Fruit fly (Drosophila melanogaster) whole organism, embryonic: ENCODE data around the gene CG10694.

Experiments
- B-H2 ChIP-seq: fragments of 200-800 bp; sonication (Bioruptor generic); optimal IDR thresholded peaks from 2 replicates; lab custom pipeline; 2018; ENCODE audit warnings: missing biosample characterization, mild to moderate bottlenecking, missing genetic modification characterization
- BtbVII ChIP-seq: fragments of 200-800 bp; sonication (Bioruptor generic); optimal IDR thresholded peaks from 3 replicates; lab custom pipeline; 2017; ENCODE audit warnings: missing biosample characterization, mild to moderate bottlenecking, missing genetic modification characterization
- Bteb2 ChIP-seq: fragments of 200-800 bp; sonication (Bioruptor generic); optimal IDR thresholded peaks from 2 replicates; lab custom pipeline; 2016; ENCODE audit warnings: missing biosample characterization, missing genetic modification characterization
- CG11504 ChIP-seq: fragments of 200-800 bp; sonication (Bioruptor generic); optimal IDR thresholded peaks from 3 replicates; lab custom pipeline; 2019; ENCODE audit warnings: missing biosample characterization, mild to moderate bottlenecking, missing genetic modification characterization, moderate library complexity
- CG13775 ChIP-seq: fragments of 200-800 bp; sonication (Bioruptor generic); optimal IDR thresholded peaks from 3 replicates; lab custom pipeline; 2017; ENCODE audit warnings: missing biosample characterization, mild to moderate bottlenecking, missing genetic modification characterization
- CG13894 ChIP-seq: fragments of 200-800 bp; sonication (Bioruptor generic); optimal IDR thresholded peaks from 3 replicates; lab custom pipeline; 2018; ENCODE audit warnings: missing biosample characterization, mild to moderate bottlenecking, missing genetic modification characterization, moderate library complexity
- CG15514 ChIP-seq: fragments of 200-800 bp; sonication (Bioruptor generic); optimal IDR thresholded peaks from 3 replicates; lab custom pipeline; 2017; ENCODE audit warnings: missing biosample characterization, missing genetic modification characterization, mild to moderate bottlenecking, moderate library complexity, missing genetic modification reagents
- CG17385 ChIP-seq: fragments of 200-800 bp; sonication (Bioruptor generic); optimal IDR thresholded peaks from 3 replicates; lab custom pipeline; 2018; ENCODE audit warnings: missing biosample characterization, mild to moderate bottlenecking, missing genetic modification characterization
- CG18599 ChIP-seq: fragments of 200-800 bp; sonication (Bioruptor generic); optimal IDR thresholded peaks from 3 replicates; lab custom pipeline; 2017; ENCODE audit warnings: missing biosample characterization, missing genetic modification characterization, mild to moderate bottlenecking, moderate library complexity, missing genetic modification reagents
- CG30403 ChIP-seq: fragments of 200-800 bp; sonication (Bioruptor generic); optimal IDR thresholded peaks from 3 replicates; lab custom pipeline; 2016; ENCODE audit warnings: missing biosample characterization, missing genetic modification characterization
- CG33557 ChIP-seq: fragments of 200-800 bp; sonication (Bioruptor generic); optimal IDR thresholded peaks from 2 replicates; lab custom pipeline; 2019; ENCODE audit warnings: missing biosample characterization, mild to moderate bottlenecking, missing genetic modification characterization, moderate library complexity
- CG3407 ChIP-seq: fragments of 200-800 bp; sonication (Bioruptor generic); optimal IDR thresholded peaks from 2 replicates; lab custom pipeline; 2018; ENCODE audit warnings: missing biosample characterization, mild to moderate bottlenecking, missing genetic modification characterization
- CG43689 ChIP-seq: fragments of 200-800 bp; sonication (Bioruptor generic); IDR thresholded peaks from 2 replicates; pipeline ENCODE4 v1.3.6; 2022; ENCODE audit warnings: missing biosample characterization, missing genetic modification characterization
- CG4424 ChIP-seq: fragments of 200-800 bp; sonication (Bioruptor generic); optimal IDR thresholded peaks from 3 replicates; lab custom pipeline; 2016; ENCODE audit warnings: missing biosample characterization, missing genetic modification characterization
- CG4820 ChIP-seq: fragments of 200-800 bp; sonication (Bioruptor generic); optimal IDR thresholded peaks from 3 replicates; lab custom pipeline; 2016; ENCODE audit warnings: missing biosample characterization, missing genetic modification characterization
- CG6272 ChIP-seq: fragments of 200-800 bp; sonication (Bioruptor generic); IDR thresholded peaks from 2 replicates; pipeline ENCODE4 v1.3.6; 2022; ENCODE audit warnings: missing biosample characterization, missing genetic modification characterization
- CG6683 ChIP-seq: fragments of 200-800 bp; sonication (Bioruptor generic); optimal IDR thresholded peaks from 2 replicates; lab custom pipeline; 2017; ENCODE audit warnings: missing biosample characterization, mild to moderate bottlenecking, missing genetic modification characterization, missing genetic modification reagents
- CG8089 ChIP-seq: fragments of 200-800 bp; sonication (Bioruptor generic); optimal IDR thresholded peaks from 3 replicates; lab custom pipeline; 2016; ENCODE audit warnings: missing biosample characterization, missing genetic modification characterization
- CG9727 ChIP-seq: fragments of 200-800 bp; sonication (Bioruptor generic); optimal IDR thresholded peaks from 3 replicates; lab custom pipeline; 2017; ENCODE audit warnings: missing biosample characterization, mild to moderate bottlenecking, missing genetic modification characterization
- CG9932 ChIP-seq: fragments of 200-800 bp; sonication (Bioruptor generic); IDR thresholded peaks from 2 replicates; pipeline ENCODE4 v1.3.6; 2022; ENCODE audit warnings: missing biosample characterization, missing genetic modification characterization
- D19A ChIP-seq: fragments of 200-800 bp; optimal IDR thresholded peaks from 3 replicates; lab custom pipeline; 2019; ENCODE audit warnings: missing biosample characterization, mild to moderate bottlenecking, missing genetic modification characterization, moderate library complexity
- Dbx ChIP-seq: fragments of 200-800 bp; sonication (Bioruptor generic); IDR thresholded peaks from 3 replicates; pipeline ENCODE4 v1.3.6; 2022; ENCODE audit warnings: missing biosample characterization, missing genetic modification characterization
- Doc2 ChIP-seq: fragments of 200-800 bp; sonication (Bioruptor generic); IDR thresholded peaks from 2 replicates; pipeline ENCODE4 v1.3.6; 2022; ENCODE audit warnings: missing biosample characterization, missing genetic modification characterization
- Fer1 ChIP-seq: fragments of 200-800 bp; sonication (Bioruptor generic); optimal IDR thresholded peaks from 2 replicates; lab custom pipeline; 2017; ENCODE audit warnings: missing biosample characterization, mild to moderate bottlenecking, missing genetic modification characterization
- HLH4C ChIP-seq: fragments of 200-800 bp; sonication (Bioruptor generic); IDR thresholded peaks from 3 replicates; pipeline ENCODE4 v1.3.6; 2022; ENCODE audit warnings: missing biosample characterization, missing genetic modification characterization; ENCODE audit not compliant: partially characterized antibody
- Hsf ChIP-seq: fragments of 200-800 bp; sonication (Bioruptor generic); optimal IDR thresholded peaks from 3 replicates; lab custom pipeline; 2016; ENCODE audit warnings: missing biosample characterization, missing genetic modification characterization
- Lhr ChIP-seq: fragments of 200-800 bp; sonication (Bioruptor generic); optimal IDR thresholded peaks from 3 replicates; lab custom pipeline; 2017; ENCODE audit warnings: mild to moderate bottlenecking, missing biosample characterization, missing genetic modification reagents, missing genetic modification characterization
- Max ChIP-seq: fragments of 200-800 bp; sonication (Bioruptor generic); optimal IDR thresholded peaks from 2 replicates; lab custom pipeline; 2016; ENCODE audit warnings: missing biosample characterization, mild to moderate bottlenecking, missing genetic modification characterization
- Meics ChIP-seq: fragments of 200-800 bp; sonication (Bioruptor generic); optimal IDR thresholded peaks from 2 replicates; lab custom pipeline; 2017; ENCODE audit warnings: missing biosample characterization, mild to moderate bottlenecking, missing genetic modification characterization
- NC2α ChIP-seq: fragments of 200-800 bp; sonication (Bioruptor generic); optimal IDR thresholded peaks from 2 replicates; lab custom pipeline; 2016; ENCODE audit warnings: missing biosample characterization, missing genetic modification characterization
- Sox100B ChIP-seq: fragments of 200-800 bp; sonication (Bioruptor generic); optimal IDR thresholded peaks from 3 replicates; lab custom pipeline; 2018; ENCODE audit warnings: missing biosample characterization, mild to moderate bottlenecking, missing genetic modification characterization
- abd-A ChIP-seq: fragments of 200-800 bp; sonication (Bioruptor generic); optimal IDR thresholded peaks from 3 replicates; lab custom pipeline; 2019; ENCODE audit warnings: missing biosample characterization, mild to moderate bottlenecking, missing genetic modification characterization, moderate library complexity
- amos ChIP-seq: fragments of 200-800 bp; sonication (Bioruptor generic); IDR thresholded peaks from 2 replicates; pipeline ENCODE4 v1.3.6; 2022; ENCODE audit warnings: missing biosample characterization, missing genetic modification characterization; ENCODE audit not compliant: partially characterized antibody
- br ChIP-seq: fragments of >200 bp; optimal IDR thresholded peaks from 2 replicates; lab custom pipeline; 2017
- btn ChIP-seq: fragments of 200-800 bp; sonication (Bioruptor generic); optimal IDR thresholded peaks from 2 replicates; lab custom pipeline; 2016; ENCODE audit warnings: missing biosample characterization, missing genetic modification characterization
- caup ChIP-seq: fragments of 200-800 bp; sonication (Bioruptor generic); optimal IDR thresholded peaks from 3 replicates; lab custom pipeline; 2017; ENCODE audit warnings: missing biosample characterization, mild to moderate bottlenecking, missing genetic modification characterization, moderate library complexity; ENCODE audit not compliant: severe bottlenecking
- dmrt11E ChIP-seq: fragments of 200-800 bp; sonication (Bioruptor generic); optimal IDR thresholded peaks from 3 replicates; lab custom pipeline; 2018; ENCODE audit warnings: missing biosample characterization, mild to moderate bottlenecking, missing genetic modification characterization, moderate library complexity
- dysf ChIP-seq: fragments of 200-800 bp; sonication (Bioruptor generic); IDR thresholded peaks from 3 replicates; pipeline ENCODE4 v1.3.6; 2022; ENCODE audit warnings: missing biosample characterization, missing genetic modification characterization
- gem ChIP-seq: fragments of 200-800 bp; sonication (Bioruptor generic); optimal IDR thresholded peaks from 2 replicates; lab custom pipeline; 2019; ENCODE audit warnings: missing biosample characterization, mild to moderate bottlenecking, missing genetic modification characterization, moderate library complexity
- gsb-n ChIP-seq: fragments of 200-800 bp; sonication (Bioruptor generic); optimal IDR thresholded peaks from 3 replicates; lab custom pipeline; 2018; ENCODE audit warnings: missing biosample characterization, mild to moderate bottlenecking, missing genetic modification characterization
- kay ChIP-seq: fragments of 200-800 bp; sonication (Bioruptor generic); optimal IDR thresholded peaks from 2 replicates; lab custom pipeline; 2016; ENCODE audit warnings: missing biosample characterization, missing genetic modification characterization
- lilli ChIP-seq: fragments of 200-800 bp; sonication (Bioruptor generic); optimal IDR thresholded peaks from 3 replicates; lab custom pipeline; 2016; ENCODE audit warnings: missing biosample characterization, missing genetic modification characterization
- lov ChIP-seq, 2 experiments: fragments of 200-800 bp in 1 of 2; fragments of >200 bp in 1 of 2; sonication (Bioruptor generic) in 1 of 2; IDR thresholded peaks in 1 of 2; optimal IDR thresholded peaks in 1 of 2; 2 replicates in 1 of 2; 3 replicates in 1 of 2; pipeline versions ENCODE4 v1.3.6 to Lab custom; 2017 to 2022; ENCODE audit warnings: missing biosample characterization in 1 of 2, missing genetic modification characterization in 1 of 2
- odd ChIP-seq: fragments of 200-800 bp; sonication (Bioruptor generic); optimal IDR thresholded peaks from 2 replicates; lab custom pipeline; 2017; ENCODE audit warnings: missing biosample characterization, mild to moderate bottlenecking, missing genetic modification characterization
- repo ChIP-seq: fragments of 200-800 bp; sonication (Bioruptor generic); optimal IDR thresholded peaks from 2 replicates; lab custom pipeline; 2016; ENCODE audit warnings: missing biosample characterization, missing genetic modification characterization
- tll ChIP-seq, 2 experiments: fragments of 200-800 bp in 1 of 2; fragments of >200 bp in 1 of 2; sonication (Bioruptor generic) in 1 of 2; optimal IDR thresholded peaks; 2 replicates each; lab custom pipeline; 2017 to 2019; ENCODE audit warnings: missing biosample characterization in 2 of 2, missing genetic modification characterization in 2 of 2, mild to moderate bottlenecking in 1 of 2, moderate library complexity in 1 of 2
- trem ChIP-seq: fragments of 200-800 bp; optimal IDR thresholded peaks from 3 replicates; lab custom pipeline; 2019; ENCODE audit warnings: missing biosample characterization, mild to moderate bottlenecking, missing genetic modification characterization, moderate library complexity
- unc-4 ChIP-seq: fragments of 200-800 bp; sonication (Bioruptor generic); IDR thresholded peaks from 2 replicates; pipeline ENCODE4 v1.3.6; 2022; ENCODE audit warnings: missing biosample characterization, missing genetic modification characterization; ENCODE audit not compliant: partially characterized antibody

Gene CG10694

dm6 chr3R:24068830-24069229 lies 38.4 kb upstream of the CG10694 start (continued):
- no peak for TF ChIP-seq CG6683 (GFP tag; lab: Kevin White, UChicago)
- no peak for TF ChIP-seq lov (optimal IDR thresholded peaks at IDR 0.05; lab: Kevin White, UChicago)
- TF ChIP-seq lov (GFP tag; IDR thresholded peaks at IDR 0.05; lab: Robert Waterston, UW), result no peak
- no peak for TF ChIP-seq HLH4C (GFP tag; lab: Robert Waterston, UW)
- TF ChIP-seq CG6272 (GFP tag; lab: Robert Waterston, UW), result no peak
- TF ChIP-seq tll (GFP tag; optimal IDR thresholded peaks at IDR 0.05; lab: Kevin White, UChicago), result no peak
- TF ChIP-seq CG4424 (GFP tag; lab: Kevin White, UChicago), result no peak
- no peak for TF ChIP-seq B-H2 (GFP tag; lab: Kevin White, UChicago)
- TF ChIP-seq CG8089 (GFP tag; lab: Kevin White, UChicago), result no peak
- peak; percentile 12 for TF ChIP-seq CG30403 (GFP tag; lab: Kevin White, UChicago)
- TF ChIP-seq CG4820, result no peak
- TF ChIP-seq btn, result no peak
- TF ChIP-seq Hsf, result peak; percentile 16
- no peak for TF ChIP-seq CG3407 (GFP tag; lab: Kevin White, UChicago)
- TF ChIP-seq CG33557, result no peak
- no peak for TF ChIP-seq kay
- no peak for TF ChIP-seq NC2α (GFP tag; lab: Kevin White, UChicago)
- no peak for TF ChIP-seq amos (GFP tag; lab: Robert Waterston, UW)
- TF ChIP-seq Fer1 (GFP tag; lab: Kevin White, UChicago), result peak; percentile 26
- peak; percentile 36; the same call in 1 of the 3 replicates for TF ChIP-seq dysf
- TF ChIP-seq CG17385, result peak; percentile 16
- no peak for TF ChIP-seq CG43689 (GFP tag; lab: Robert Waterston, UW)
- no peak for TF ChIP-seq Lhr (GFP tag; lab: Kevin White, UChicago)
- TF ChIP-seq BtbVII (GFP tag; lab: Kevin White, UChicago), result no peak
- TF ChIP-seq unc-4 (GFP tag; lab: Robert Waterston, UW), result no peak

DNA sequence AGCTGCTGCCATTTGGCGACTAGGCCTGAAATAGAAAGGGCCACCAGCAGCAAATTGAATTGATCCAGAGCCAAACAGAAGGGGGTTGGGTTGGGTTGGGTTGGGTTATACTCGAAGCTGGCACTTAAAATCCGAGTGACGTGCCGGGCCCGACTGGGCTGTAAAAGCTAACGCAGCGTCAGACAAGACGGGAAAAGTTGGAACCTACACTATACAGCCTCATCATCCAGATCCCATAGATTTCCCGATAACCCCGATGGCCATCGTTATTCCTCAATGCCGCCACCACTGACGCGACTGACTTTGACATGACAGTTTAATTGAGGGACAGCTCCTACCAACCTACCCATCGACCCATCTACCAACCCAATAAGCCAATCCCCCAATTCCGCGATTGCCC lies 37.2 kb upstream of the CG10694 start:
- TF ChIP-seq Dbx (no peak), CG13894 (peak; percentile 96)

dm6 chr3R:24073703-24074102 lies 33.5 kb upstream of the CG10694 start:
- TF ChIP-seq repo (GFP tag; lab: Kevin White, UChicago) (no peak), gsb-n (tag; lab: Kevin White, UChicago) (no peak), abd-A (tag; lab: Kevin White, UChicago) (peak; percentile 46), Bteb2 (no peak), Dbx (peak; percentile 65; the same call in 2 of the 3 replicates), CG18599 (GFP tag; lab: Kevin White, UChicago) (peak; percentile 71), Doc2 (GFP tag; lab: Robert Waterston, UW) (no peak), Meics (GFP tag; lab: Kevin White, UChicago) (peak; percentile 49), CG13775 (GFP tag; lab: Kevin White, UChicago) (no peak), odd (peak; percentile 1), CG9932 (GFP tag; lab: Robert Waterston, UW) (0 out of 2 replicates have a peak, but pooled peaks have one; percentile 10), CG13894 (peak; percentile 41), br (lab: Kevin White, UChicago) (no peak), Max (GFP tag; lab: Kevin White, UChicago) (no peak), dmrt11E (tag; lab: Kevin White, UChicago) (no peak), D19A (tag; lab: Kevin White, UChicago) (no peak), CG11504 (tag; lab: Kevin White, UChicago) (peak; percentile 36), Sox100B (GFP tag; lab: Kevin White, UChicago) (no peak), trem (no peak), lilli (GFP tag; lab: Kevin White, UChicago) (peak; percentile 30), CG15514 (GFP tag; lab: Kevin White, UChicago) (peak; percentile 19), caup (peak; percentile 41), CG9727 (GFP tag; lab: Kevin White, UChicago) (peak; percentile 2), gem (peak; percentile 28)
